Worm (Caenorhabditis elegans) whole organism, early embryonic: ENCODE measurements around the gene del-8.
A peak's percentile ranks its signal among the peaks of the same experiment; 100 is the strongest.

Experiments used
- ama-1 ChIP-seq: fragments of 150-350 bp; optimal IDR thresholded peaks from 2 replicates; lab custom pipeline; 2014
- ets-7 ChIP-seq: sonication (generic microtip); optimal IDR thresholded peaks from 2 replicates; lab custom pipeline; 2016; ENCODE audit warnings: missing genotype, missing genetic modification characterization, missing compliant biosample characterization
- flt-1 ChIP-seq: fragments of 200-800 bp; sonication (Bioruptor generic); IDR thresholded peaks from 2 replicates; pipeline ENCODE4 v1.3.6; 2022; ENCODE audit warnings: missing genetic modification characterization, missing compliant biosample characterization
- pes-1 ChIP-seq: fragments of 200-800 bp; sonication (Bioruptor generic); IDR thresholded peaks from 2 replicates; pipeline ENCODE4 v1.3.6; 2022; ENCODE audit warnings: missing genetic modification reagents, missing genetic modification characterization, missing compliant biosample characterization

DNA sequence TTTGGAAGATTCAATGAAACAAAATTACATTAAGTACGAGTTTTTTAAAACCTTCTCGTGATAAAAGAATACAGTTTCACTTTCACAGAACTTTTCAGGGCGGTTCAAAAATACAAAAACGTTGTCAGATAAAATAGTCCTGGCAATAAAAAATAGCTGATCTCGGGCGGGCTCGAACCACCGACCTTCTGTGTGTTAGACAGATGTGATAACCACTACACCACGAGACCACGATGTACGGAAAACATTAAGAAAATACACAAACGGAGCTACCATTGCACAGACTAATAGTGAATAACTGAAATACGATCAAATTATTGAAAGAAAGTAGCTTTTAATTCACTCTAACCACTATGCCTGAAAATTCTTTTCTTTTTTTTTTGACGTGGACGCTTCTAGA, 28.3 kb upstream of the del-8 start:
- no peak for TF ChIP-seq ama-1 (lab: Kevin White, UChicago)
- no peak for TF ChIP-seq flt-1
- peak; percentile 70 for TF ChIP-seq pes-1 (GFP tag; lab: Robert Waterston, UW)
- no peak for TF ChIP-seq ets-7 (tag; lab: Kevin White, UChicago)
